Fruit fly (Drosophila melanogaster) whole organism, prepupa: ENCODE data around the gene p24-1.

Experiments
- Blimp-1 ChIP-seq: fragments of 200-800 bp; sonication (Bioruptor generic); optimal IDR thresholded peaks from 3 replicates; lab custom pipeline; 2017; ENCODE audit warnings: missing biosample characterization, missing genetic modification characterization, mild to moderate bottlenecking, moderate library complexity, missing genetic modification reagents
- CG10631 ChIP-seq: fragments of 200-800 bp; sonication (Bioruptor generic); optimal IDR thresholded peaks from 2 replicates; lab custom pipeline; 2016; ENCODE audit warnings: missing biosample characterization, missing genetic modification characterization
- CG10669 ChIP-seq: fragments of 200-800 bp; sonication (Bioruptor generic); optimal IDR thresholded peaks from 3 replicates; lab custom pipeline; 2018; ENCODE audit warnings: missing biosample characterization, mild to moderate bottlenecking, missing genetic modification characterization, moderate library complexity
- CG11294 ChIP-seq: fragments of 200-800 bp; sonication (Bioruptor generic); IDR thresholded peaks from 2 replicates; pipeline ENCODE4 v1.3.6; 2022; ENCODE audit warnings: missing biosample characterization, missing genetic modification characterization
- CG11762 ChIP-seq: fragments of 200-800 bp; sonication (Bioruptor generic); optimal IDR thresholded peaks from 3 replicates; lab custom pipeline; 2016; ENCODE audit warnings: missing biosample characterization, missing genetic modification characterization; ENCODE audit not compliant: insufficient read depth
- CG11902 ChIP-seq: fragments of 200-800 bp; sonication (Bioruptor generic); optimal IDR thresholded peaks from 3 replicates; lab custom pipeline; 2016; ENCODE audit warnings: missing biosample characterization, missing genetic modification characterization
- CG15336 ChIP-seq: fragments of 200-800 bp; sonication (Bioruptor generic); IDR thresholded peaks from 2 replicates; pipeline ENCODE4 v1.3.6; 2022; ENCODE audit warnings: missing biosample characterization, missing genetic modification characterization
- CG1621 ChIP-seq: fragments of 200-800 bp; sonication (Bioruptor generic); optimal IDR thresholded peaks from 3 replicates; lab custom pipeline; 2018; ENCODE audit warnings: missing biosample characterization, mild to moderate bottlenecking, missing genetic modification characterization
- CG16779 ChIP-seq: fragments of 200-800 bp; sonication (Bioruptor generic); optimal IDR thresholded peaks from 3 replicates; lab custom pipeline; 2017; ENCODE audit warnings: missing biosample characterization, mild to moderate bottlenecking, missing genetic modification characterization
- CG31627 ChIP-seq: fragments of 200-800 bp; sonication (Bioruptor generic); optimal IDR thresholded peaks from 3 replicates; lab custom pipeline; 2016; ENCODE audit warnings: missing biosample characterization, missing genetic modification characterization
- CG32006 ChIP-seq: fragments of 200-800 bp; sonication (Bioruptor generic); optimal IDR thresholded peaks from 3 replicates; lab custom pipeline; 2017; ENCODE audit warnings: missing biosample characterization, mild to moderate bottlenecking, missing genetic modification characterization
- CG3919 ChIP-seq: fragments of 200-800 bp; sonication (Bioruptor generic); optimal IDR thresholded peaks from 3 replicates; lab custom pipeline; 2016; ENCODE audit warnings: missing biosample characterization, missing genetic modification characterization
- CG6163 ChIP-seq: fragments of 200-800 bp; sonication (Bioruptor generic); IDR thresholded peaks from 3 replicates; pipeline ENCODE4 v1.3.6; 2022; ENCODE audit warnings: missing biosample characterization, missing genetic modification characterization
- CG6792 ChIP-seq: fragments of 200-800 bp; sonication (Bioruptor generic); optimal IDR thresholded peaks from 3 replicates; lab custom pipeline; 2016; ENCODE audit warnings: missing biosample characterization, missing genetic modification characterization
- CG6808 ChIP-seq: fragments of 200-800 bp; sonication (Bioruptor generic); optimal IDR thresholded peaks from 3 replicates; lab custom pipeline; 2017; ENCODE audit warnings: missing biosample characterization, missing genetic modification characterization, mild to moderate bottlenecking, moderate library complexity, missing genetic modification reagents
- CG6854 ChIP-seq: fragments of 200-800 bp; sonication (Bioruptor generic); optimal IDR thresholded peaks from 2 replicates; lab custom pipeline; 2017; ENCODE audit warnings: missing biosample characterization, mild to moderate bottlenecking, missing genetic modification characterization
- CG8119 ChIP-seq: fragments of 200-800 bp; sonication (Bioruptor generic); IDR thresholded peaks from 3 replicates; pipeline ENCODE4 v1.3.6; 2022; ENCODE audit warnings: missing biosample characterization, missing genetic modification characterization
- CG8319 ChIP-seq: fragments of 200-800 bp; sonication (Bioruptor generic); optimal IDR thresholded peaks from 3 replicates; lab custom pipeline; 2016; ENCODE audit warnings: missing biosample characterization, missing genetic modification characterization
- CG8632 ChIP-seq: fragments of 200-800 bp; sonication (Bioruptor generic); optimal IDR thresholded peaks from 3 replicates; lab custom pipeline; 2016; ENCODE audit warnings: missing biosample characterization, missing genetic modification characterization
- Eip78C ChIP-seq: fragments of 200-800 bp; sonication (Bioruptor generic); peaks from one replicate; lab custom pipeline; 2016; ENCODE audit warnings: missing biosample characterization, missing genetic modification characterization
- Eip93F ChIP-seq: fragments of 200-800 bp; sonication (Bioruptor generic); optimal IDR thresholded peaks from 2 replicates; lab custom pipeline; 2016; ENCODE audit warnings: missing biosample characterization, mild to moderate bottlenecking, missing genetic modification characterization
- Ets21C ChIP-seq: fragments of 200-800 bp; sonication (Bioruptor generic); optimal IDR thresholded peaks from 3 replicates; lab custom pipeline; 2016; ENCODE audit warnings: missing biosample characterization, missing genetic modification characterization
- Ets96B ChIP-seq: fragments of 200-800 bp; optimal IDR thresholded peaks from 2 replicates; lab custom pipeline; 2019; ENCODE audit warnings: missing biosample characterization, mild to moderate bottlenecking, missing genetic modification characterization, moderate library complexity
- Hr38 ChIP-seq: sonication (Bioruptor generic); optimal IDR thresholded peaks from 2 replicates; lab custom pipeline; 2016; ENCODE audit warnings: missing biosample characterization, missing genetic modification characterization
- Hr39 ChIP-seq: fragments of 200-800 bp; sonication (Bioruptor generic); optimal IDR thresholded peaks from 2 replicates; lab custom pipeline; 2016; ENCODE audit warnings: missing biosample characterization, missing genetic modification characterization
- Hr4 ChIP-seq: fragments of 200-800 bp; sonication (Bioruptor generic); optimal IDR thresholded peaks from 3 replicates; lab custom pipeline; 2016; ENCODE audit warnings: missing biosample characterization, missing genetic modification characterization
- Met ChIP-seq: fragments of 200-800 bp; sonication (Bioruptor generic); optimal IDR thresholded peaks from 3 replicates; lab custom pipeline; 2016; ENCODE audit warnings: missing biosample characterization, missing genetic modification characterization
- OdsH ChIP-seq: fragments of 200-800 bp; sonication (Bioruptor generic); optimal IDR thresholded peaks from 3 replicates; lab custom pipeline; 2016; ENCODE audit warnings: missing biosample characterization, missing genetic modification characterization
- Smox ChIP-seq: fragments of 200-800 bp; sonication (Bioruptor generic); optimal IDR thresholded peaks from 3 replicates; lab custom pipeline; 2016; ENCODE audit warnings: missing biosample characterization, missing genetic modification characterization
- Sox15 ChIP-seq: fragments of 200-800 bp; sonication (Bioruptor generic); optimal IDR thresholded peaks from 3 replicates; lab custom pipeline; 2016; ENCODE audit warnings: missing biosample characterization, missing genetic modification characterization
- cyc ChIP-seq: fragments of 200-800 bp; sonication (Bioruptor generic); optimal IDR thresholded peaks from 3 replicates; lab custom pipeline; 2016; ENCODE audit warnings: missing biosample characterization, missing genetic modification characterization
- dac ChIP-seq: fragments of 200-800 bp; sonication (Bioruptor generic); optimal IDR thresholded peaks from 2 replicates; lab custom pipeline; 2017; ENCODE audit warnings: missing biosample characterization, mild to moderate bottlenecking, missing genetic modification characterization
- dsx ChIP-seq: fragments of 200-800 bp; optimal IDR thresholded peaks from 3 replicates; lab custom pipeline; 2019; ENCODE audit warnings: missing biosample characterization, mild to moderate bottlenecking, missing genetic modification characterization, moderate library complexity; ENCODE audit not compliant: poor library complexity, severe bottlenecking
- eg ChIP-seq: fragments of 200-800 bp; sonication (Bioruptor generic); IDR thresholded peaks from 3 replicates; pipeline ENCODE4 v1.3.6; 2022; ENCODE audit warnings: missing biosample characterization, missing genetic modification characterization
- esn ChIP-seq: fragments of 200-800 bp; sonication (Bioruptor generic); optimal IDR thresholded peaks from 2 replicates; lab custom pipeline; 2016; ENCODE audit warnings: missing biosample characterization, mild to moderate bottlenecking, missing genetic modification characterization, moderate library complexity
- fd59A ChIP-seq: fragments of 200-800 bp; sonication (Bioruptor generic); optimal IDR thresholded peaks from 2 replicates; lab custom pipeline; 2017; ENCODE audit warnings: missing biosample characterization, mild to moderate bottlenecking, missing genetic modification characterization, missing genetic modification reagents
- fd85E ChIP-seq: fragments of 200-800 bp; sonication (Bioruptor generic); optimal IDR thresholded peaks from 3 replicates; lab custom pipeline; 2016; ENCODE audit warnings: missing biosample characterization, missing genetic modification characterization
- fkh ChIP-seq: fragments of 200-800 bp; sonication (Bioruptor generic); optimal IDR thresholded peaks from 3 replicates; lab custom pipeline; 2017; ENCODE audit warnings: missing biosample characterization, mild to moderate bottlenecking, missing genetic modification characterization, moderate library complexity
- lz ChIP-seq: fragments of 200-800 bp; sonication (Bioruptor generic); optimal IDR thresholded peaks from 3 replicates; lab custom pipeline; 2016; ENCODE audit warnings: missing biosample characterization, missing genetic modification characterization
- net ChIP-seq: fragments of 200-800 bp; sonication (Bioruptor generic); optimal IDR thresholded peaks from 3 replicates; lab custom pipeline; 2016; ENCODE audit warnings: missing biosample characterization, missing genetic modification characterization
- pdm3 ChIP-seq: fragments of 200-800 bp; sonication (Bioruptor generic); optimal IDR thresholded peaks from 3 replicates; lab custom pipeline; 2016; ENCODE audit warnings: missing biosample characterization, missing genetic modification characterization
- salr ChIP-seq, 2 experiments: fragments of 200-800 bp; sonication (Bioruptor generic); optimal IDR thresholded peaks; 3 replicates each; lab custom pipeline; 2016 to 2018; ENCODE audit warnings: missing biosample characterization in 2 of 2, missing genetic modification characterization in 2 of 2, mild to moderate bottlenecking in 1 of 2
- topi ChIP-seq: fragments of 200-800 bp; sonication (Bioruptor generic); optimal IDR thresholded peaks from 3 replicates; lab custom pipeline; 2016; ENCODE audit warnings: missing biosample characterization, missing genetic modification characterization
- vri ChIP-seq: fragments of 200-800 bp; sonication (Bioruptor generic); optimal IDR thresholded peaks from 3 replicates; lab custom pipeline; 2016; ENCODE audit warnings: missing biosample characterization, mild to moderate bottlenecking, missing genetic modification characterization

The p24-1 gene

dm6 chrX:11806867-11807747, 45.2 kb downstream of the p24-1 start, which contains the start of gene Hsc70-3 (continued):
- TF ChIP-seq CG32006 (GFP tag; lab: Kevin White, UChicago) (peak; percentile 0), CG8119 (GFP tag; lab: Robert Waterston, UW) (no peak), eg (GFP tag; lab: Robert Waterston, UW) (no peak; the same call in 2 of the 3 replicates), CG31627 (GFP tag; lab: Kevin White, UChicago) (no peak), Smox (GFP tag; lab: Kevin White, UChicago) (no peak), OdsH (GFP tag; lab: Kevin White, UChicago) (no peak), CG16779 (tag; lab: Kevin White, UChicago) (no peak), Sox15 (GFP tag; lab: Kevin White, UChicago) (no peak), cyc (GFP tag; lab: Kevin White, UChicago) (no peak), dsx (GFP tag; lab: Kevin White, UChicago) (peak; percentile 30), CG10669 (GFP tag; lab: Kevin White, UChicago) (no peak), net (GFP tag; lab: Kevin White, UChicago) (no peak), CG11902 (GFP tag; lab: Kevin White, UChicago) (no peak), CG1621 (tag; lab: Kevin White, UChicago) (no peak), CG6163 (GFP tag; lab: Robert Waterston, UW) (peak; percentile 16; the same call in 1 of the 3 replicates), esn (GFP tag; lab: Kevin White, UChicago) (peak; percentile 28), CG8632 (GFP tag; lab: Kevin White, UChicago) (no peak), CG15336 (GFP tag; lab: Robert Waterston, UW) (peak; percentile 18; the same call in 1 of the 2 replicates), dac (GFP tag; lab: Kevin White, UChicago) (no peak), Hr39 (GFP tag; lab: Kevin White, UChicago) (no peak), Ets21C (GFP tag; lab: Kevin White, UChicago) (no peak), fd85E (GFP tag; lab: Kevin White, UChicago) (no peak), lz (no peak), fd59A (GFP tag; lab: Kevin White, UChicago) (no peak), CG8319 (GFP tag; lab: Kevin White, UChicago) (no peak), Hr4 (GFP tag; lab: Kevin White, UChicago) (no peak), CG11762 (GFP tag; lab: Kevin White, UChicago) (no peak), pdm3 (GFP tag; lab: Kevin White, UChicago) (no peak), Met (GFP tag; lab: Kevin White, UChicago) (peak; percentile 28), Blimp-1 (GFP tag; lab: Kevin White, UChicago) (no peak), topi (GFP tag; lab: Kevin White, UChicago) (peak; percentile 10), CG3919 (peak; percentile 22)

dm6 chrX:11806196-11806595, 46.1 kb downstream of the p24-1 start:
- TF ChIP-seq CG8632 (GFP tag; lab: Kevin White, UChicago) (no peak), CG8319 (GFP tag; lab: Kevin White, UChicago) (no peak), net (GFP tag; lab: Kevin White, UChicago) (peak; percentile 20), Smox (GFP tag; lab: Kevin White, UChicago) (no peak), CG11294 (GFP tag; lab: Robert Waterston, UW) (no peak), CG16779 (tag; lab: Kevin White, UChicago) (no peak), lz (no peak), CG6792 (GFP tag; lab: Kevin White, UChicago) (no peak), CG6808 (peak; percentile 37), Blimp-1 (GFP tag; lab: Kevin White, UChicago) (no peak), OdsH (GFP tag; lab: Kevin White, UChicago) (peak; percentile 4), eg (GFP tag; lab: Robert Waterston, UW) (0 out of 3 replicates have a peak, but pooled peaks have one; percentile 41), CG1621 (tag; lab: Kevin White, UChicago) (peak; percentile 37), Ets96B (tag; lab: Kevin White, UChicago) (no peak), Hr39 (GFP tag; lab: Kevin White, UChicago) (no peak), salr (GFP tag; optimal IDR thresholded peaks at IDR 0.05; lab: Kevin White, UChicago) (no peak), dsx (GFP tag; lab: Kevin White, UChicago) (peak; percentile 7), CG10631 (GFP tag; lab: Kevin White, UChicago) (no peak), Met (GFP tag; lab: Kevin White, UChicago) (peak; percentile 37), Eip93F (GFP tag; lab: Kevin White, UChicago) (peak; percentile 46), Sox15 (GFP tag; lab: Kevin White, UChicago) (no peak), vri (GFP tag; lab: Kevin White, UChicago) (peak; percentile 46), fkh (GFP tag; lab: Kevin White, UChicago) (no peak), Hr38 (GFP tag; lab: Kevin White, UChicago) (no peak), CG3919 (peak; percentile 12), CG15336 (GFP tag; lab: Robert Waterston, UW) (0 out of 2 replicates have a peak, but pooled peaks have one; percentile 12), CG6854 (GFP tag; lab: Kevin White, UChicago) (peak; percentile 19), esn (GFP tag; lab: Kevin White, UChicago) (peak; percentile 29), Eip78C (GFP tag; lab: Kevin White, UChicago) (peak; percentile 41), topi (GFP tag; lab: Kevin White, UChicago) (peak; percentile 7)
